Fruit fly (Drosophila melanogaster) whole organism, embryonic: Measurements from ENCODE around the gene CG32719.

Experiments
- Atf-2 ChIP-seq: fragments of 200-800 bp; sonication (Bioruptor generic); optimal IDR thresholded peaks from 2 replicates; lab custom pipeline; 2016; ENCODE audit warnings: missing biosample characterization, missing genetic modification characterization
- CG11696 ChIP-seq: fragments of 200-800 bp; sonication (Bioruptor generic); IDR thresholded peaks from 2 replicates; pipeline ENCODE4 v1.3.6; 2022; ENCODE audit warnings: missing biosample characterization, missing genetic modification characterization
- CG12071 ChIP-seq: fragments of 200-800 bp; sonication (Bioruptor generic); optimal IDR thresholded peaks from 3 replicates; lab custom pipeline; 2018; ENCODE audit warnings: missing biosample characterization, mild to moderate bottlenecking, missing genetic modification characterization
- CG12942 ChIP-seq: fragments of 200-800 bp; sonication (Bioruptor generic); optimal IDR thresholded peaks from 3 replicates; lab custom pipeline; 2016; ENCODE audit warnings: missing biosample characterization, missing genetic modification characterization
- CG13424 ChIP-seq: fragments of 200-800 bp; sonication (Bioruptor generic); optimal IDR thresholded peaks from 2 replicates; lab custom pipeline; 2019; ENCODE audit warnings: missing biosample characterization, mild to moderate bottlenecking, missing genetic modification characterization, moderate library complexity
- CG15479 ChIP-seq: fragments of 200-800 bp; sonication (Bioruptor generic); optimal IDR thresholded peaks from 3 replicates; lab custom pipeline; 2019; ENCODE audit warnings: missing biosample characterization, mild to moderate bottlenecking, missing genetic modification characterization, moderate library complexity
- CG1603 ChIP-seq: fragments of 200-800 bp; sonication (Bioruptor generic); optimal IDR thresholded peaks from 2 replicates; lab custom pipeline; 2019; ENCODE audit warnings: missing biosample characterization, mild to moderate bottlenecking, missing genetic modification characterization, moderate library complexity
- CG1792 ChIP-seq: fragments of 200-800 bp; sonication (Bioruptor generic); optimal IDR thresholded peaks from 2 replicates; lab custom pipeline; 2016; ENCODE audit warnings: missing biosample characterization, missing genetic modification characterization
- CG18262 ChIP-seq: fragments of 200-800 bp; optimal IDR thresholded peaks from 3 replicates; lab custom pipeline; 2019; ENCODE audit warnings: missing biosample characterization, mild to moderate bottlenecking, missing genetic modification characterization, moderate library complexity
- CG2116 ChIP-seq: fragments of 200-800 bp; sonication (Bioruptor generic); optimal IDR thresholded peaks from 3 replicates; lab custom pipeline; 2018; ENCODE audit warnings: missing biosample characterization, mild to moderate bottlenecking, missing genetic modification characterization
- CG2202 ChIP-seq: fragments of 200-800 bp; sonication (Bioruptor generic); optimal IDR thresholded peaks from 2 replicates; lab custom pipeline; 2018; ENCODE audit warnings: missing biosample characterization, mild to moderate bottlenecking, missing genetic modification characterization
- CG2875 ChIP-seq: fragments of 200-800 bp; sonication (Bioruptor generic); optimal IDR thresholded peaks from 2 replicates; lab custom pipeline; 2017; ENCODE audit warnings: missing biosample characterization, mild to moderate bottlenecking, missing genetic modification characterization, missing genetic modification reagents
- CG31388 ChIP-seq: fragments of 200-800 bp; sonication (Bioruptor generic); optimal IDR thresholded peaks from 2 replicates; lab custom pipeline; 2016; ENCODE audit warnings: missing biosample characterization, missing genetic modification characterization
- CG32767 ChIP-seq: fragments of 200-800 bp; sonication (Bioruptor generic); IDR thresholded peaks from 2 replicates; pipeline ENCODE4 v1.3.6; 2022; ENCODE audit warnings: missing biosample characterization, missing genetic modification characterization
- CG3838 ChIP-seq: fragments of 200-800 bp; sonication (Bioruptor generic); optimal IDR thresholded peaks from 3 replicates; lab custom pipeline; 2016; ENCODE audit warnings: missing biosample characterization, missing genetic modification characterization
- CG4424 ChIP-seq: fragments of 200-800 bp; sonication (Bioruptor generic); optimal IDR thresholded peaks from 3 replicates; lab custom pipeline; 2016; ENCODE audit warnings: missing biosample characterization, missing genetic modification characterization
- CG5245 ChIP-seq: fragments of 200-800 bp; sonication (Bioruptor generic); optimal IDR thresholded peaks from 3 replicates; lab custom pipeline; 2016; ENCODE audit warnings: missing biosample characterization, missing genetic modification characterization
- CG8281 ChIP-seq: fragments of 200-800 bp; sonication (Bioruptor generic); optimal IDR thresholded peaks from 2 replicates; lab custom pipeline; 2018; ENCODE audit warnings: missing biosample characterization, mild to moderate bottlenecking, missing genetic modification characterization, moderate library complexity
- CG8290 ChIP-seq, 3 experiments: fragments of 200-800 bp; sonication (Bioruptor generic); optimal IDR thresholded peaks; 2 replicates each; lab custom pipeline; 2016 to 2019; ENCODE audit warnings: missing biosample characterization in 3 of 3, missing genetic modification characterization in 3 of 3, mild to moderate bottlenecking in 2 of 3, moderate library complexity in 1 of 3
- CG8924 ChIP-seq: fragments of 200-800 bp; optimal IDR thresholded peaks from 3 replicates; lab custom pipeline; 2019; ENCODE audit warnings: missing biosample characterization, mild to moderate bottlenecking, missing genetic modification characterization, moderate library complexity
- Dad ChIP-seq: fragments of 200-800 bp; sonication (Bioruptor generic); optimal IDR thresholded peaks from 3 replicates; lab custom pipeline; 2016; ENCODE audit warnings: missing biosample characterization, missing genetic modification characterization
- Elba2 ChIP-seq: fragments of 200-800 bp; sonication (Bioruptor generic); optimal IDR thresholded peaks from 3 replicates; lab custom pipeline; 2016; ENCODE audit warnings: missing biosample characterization, missing genetic modification characterization
- Gsc ChIP-seq: fragments of 200-800 bp; sonication (Bioruptor generic); IDR thresholded peaks from 2 replicates; pipeline ENCODE4 v1.3.6; 2022; ENCODE audit warnings: missing biosample characterization, missing genetic modification characterization
- HHEX ChIP-seq: fragments of 200-800 bp; sonication (Bioruptor generic); optimal IDR thresholded peaks from 3 replicates; lab custom pipeline; 2017; ENCODE audit warnings: missing biosample characterization, mild to moderate bottlenecking, missing genetic modification characterization, missing genetic modification reagents
- Hmx ChIP-seq: fragments of 200-800 bp; sonication (Bioruptor generic); optimal IDR thresholded peaks from 2 replicates; lab custom pipeline; 2016; ENCODE audit warnings: missing biosample characterization, missing genetic modification characterization
- Pdp1 ChIP-seq, 2 experiments: fragments of 200-800 bp; sonication (Bioruptor generic); optimal IDR thresholded peaks; 3 replicates each; lab custom pipeline; 2016; ENCODE audit warnings: missing biosample characterization in 2 of 2, missing genetic modification characterization in 2 of 2, mild to moderate bottlenecking in 1 of 2, moderate library complexity in 1 of 2
- Ravus ChIP-seq: fragments of 200-800 bp; sonication (Bioruptor generic); IDR thresholded peaks from 2 replicates; pipeline ENCODE4 v1.3.6; 2022; ENCODE audit warnings: missing biosample characterization, missing genetic modification characterization
- Rx ChIP-seq: fragments of 200-800 bp; sonication (Bioruptor generic); IDR thresholded peaks from 2 replicates; pipeline ENCODE4 v1.3.6; 2022; ENCODE audit warnings: missing biosample characterization, missing genetic modification characterization
- Side ChIP-seq: fragments of 200-800 bp; sonication (Bioruptor generic); optimal IDR thresholded peaks from 2 replicates; lab custom pipeline; 2016; ENCODE audit warnings: missing biosample characterization, missing genetic modification characterization
- Xrp1 ChIP-seq: fragments of 200-800 bp; sonication (Bioruptor generic); IDR thresholded peaks from 2 replicates; pipeline ENCODE4 v1.3.6; 2022; ENCODE audit warnings: missing biosample characterization, missing genetic modification characterization
- bab2 ChIP-seq: fragments of 200-800 bp; sonication (Bioruptor generic); optimal IDR thresholded peaks from 2 replicates; lab custom pipeline; 2016; ENCODE audit warnings: missing biosample characterization, missing genetic modification characterization
- dmrt99B ChIP-seq: fragments of 200-800 bp; sonication (Bioruptor generic); optimal IDR thresholded peaks from 2 replicates; lab custom pipeline; 2018; ENCODE audit warnings: missing biosample characterization, mild to moderate bottlenecking, missing genetic modification characterization, moderate library complexity
- fd64A ChIP-seq: fragments of 200-800 bp; sonication (Bioruptor generic); optimal IDR thresholded peaks from 3 replicates; lab custom pipeline; 2018; ENCODE audit warnings: missing biosample characterization, mild to moderate bottlenecking, missing genetic modification characterization
- gem ChIP-seq: fragments of 200-800 bp; sonication (Bioruptor generic); optimal IDR thresholded peaks from 2 replicates; lab custom pipeline; 2019; ENCODE audit warnings: missing biosample characterization, mild to moderate bottlenecking, missing genetic modification characterization, moderate library complexity
- grn ChIP-seq: fragments of 200-800 bp; sonication (Bioruptor generic); optimal IDR thresholded peaks from 3 replicates; lab custom pipeline; 2017; ENCODE audit warnings: missing biosample characterization, missing genetic modification characterization
- hkb ChIP-seq, 2 experiments: fragments of 200-800 bp in 1 of 2; fragments of >200 bp in 1 of 2; sonication (Bioruptor generic) in 1 of 2; IDR thresholded peaks in 1 of 2; optimal IDR thresholded peaks in 1 of 2; 2 replicates each; pipeline versions ENCODE4 v1.3.6 to Lab custom; 2017 to 2022; ENCODE audit warnings: missing biosample characterization in 1 of 2, missing genetic modification characterization in 1 of 2
- insv ChIP-seq, 2 experiments: fragments of 200-800 bp; sonication (Bioruptor generic); optimal IDR thresholded peaks; 3 replicates each; lab custom pipeline; 2016 to 2018; ENCODE audit warnings: missing biosample characterization in 2 of 2, missing genetic modification characterization in 2 of 2
- jigr1 ChIP-seq: fragments of 200-800 bp; sonication (Bioruptor generic); IDR thresholded peaks from 3 replicates; pipeline ENCODE4 v1.3.6; 2022; ENCODE audit warnings: missing biosample characterization, missing genetic modification characterization
- lab ChIP-seq: fragments of 200-800 bp; sonication (Bioruptor generic); optimal IDR thresholded peaks from 3 replicates; lab custom pipeline; 2017; ENCODE audit warnings: missing biosample characterization, missing genetic modification characterization, mild to moderate bottlenecking, moderate library complexity, missing genetic modification reagents
- nau ChIP-seq: fragments of 200-800 bp; sonication (Bioruptor generic); optimal IDR thresholded peaks from 3 replicates; lab custom pipeline; 2017; ENCODE audit warnings: missing biosample characterization, mild to moderate bottlenecking, missing genetic modification characterization, missing genetic modification reagents
- nom ChIP-seq: fragments of 200-800 bp; sonication (Bioruptor generic); optimal IDR thresholded peaks from 2 replicates; lab custom pipeline; 2017; ENCODE audit warnings: missing biosample characterization, missing genetic modification characterization, mild to moderate bottlenecking, moderate library complexity, missing genetic modification reagents
- onecut ChIP-seq: fragments of 200-800 bp; sonication (Bioruptor generic); IDR thresholded peaks from 2 replicates; pipeline ENCODE4 v1.3.6; 2022; ENCODE audit warnings: missing biosample characterization, missing genetic modification characterization
- repo ChIP-seq: fragments of 200-800 bp; sonication (Bioruptor generic); optimal IDR thresholded peaks from 2 replicates; lab custom pipeline; 2016; ENCODE audit warnings: missing biosample characterization, missing genetic modification characterization
- sim ChIP-seq: fragments of 200-800 bp; sonication (Bioruptor generic); IDR thresholded peaks from 2 replicates; pipeline ENCODE4 v1.3.6; 2022; ENCODE audit warnings: missing biosample characterization, missing genetic modification characterization
- slbo ChIP-seq: fragments of 200-800 bp; sonication (Bioruptor generic); IDR thresholded peaks from 2 replicates; pipeline ENCODE4 v1.3.6; 2022; ENCODE audit warnings: missing biosample characterization, missing genetic modification characterization
- sqz ChIP-seq: fragments of 200-800 bp; sonication (Bioruptor generic); optimal IDR thresholded peaks from 3 replicates; lab custom pipeline; 2018; ENCODE audit warnings: missing biosample characterization, mild to moderate bottlenecking, missing genetic modification characterization
- sr ChIP-seq: fragments of 200-800 bp; sonication (Bioruptor generic); IDR thresholded peaks from 3 replicates; pipeline ENCODE4 v1.3.6; 2022; ENCODE audit warnings: missing biosample characterization, missing genetic modification characterization
- trh ChIP-seq: fragments of 200-800 bp; sonication (Bioruptor generic); optimal IDR thresholded peaks from 2 replicates; lab custom pipeline; 2016; ENCODE audit warnings: missing biosample characterization, missing genetic modification characterization
- unpg ChIP-seq: fragments of 200-800 bp; sonication (Bioruptor generic); optimal IDR thresholded peaks from 3 replicates; lab custom pipeline; 2018; ENCODE audit warnings: missing biosample characterization, mild to moderate bottlenecking, missing genetic modification characterization, moderate library complexity
- wek ChIP-seq: fragments of 200-800 bp; sonication (Bioruptor generic); optimal IDR thresholded peaks from 3 replicates; lab custom pipeline; 2018; ENCODE audit warnings: missing biosample characterization, mild to moderate bottlenecking, missing genetic modification characterization, moderate library complexity

Gene CG32719

DNA sequence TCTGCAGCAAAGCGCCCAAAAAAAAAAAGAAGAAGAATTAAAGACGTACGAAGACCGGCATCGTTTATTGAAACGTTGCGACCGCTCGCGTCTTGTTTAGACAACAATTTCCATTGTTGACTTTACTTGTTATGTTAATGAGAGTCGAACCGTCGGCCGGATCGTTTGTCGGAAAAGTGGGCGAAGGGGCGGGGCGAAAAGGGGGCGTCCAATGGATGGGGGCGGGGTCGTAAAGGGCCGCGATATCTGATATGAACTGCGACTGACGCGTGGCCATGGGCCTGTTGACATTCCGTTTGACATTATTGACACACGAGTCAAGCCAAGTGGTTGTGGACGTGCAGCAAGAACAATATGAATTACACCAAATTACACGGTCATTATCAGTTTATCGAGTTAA is 5.7 kb upstream of the CG32719 start:
- TF ChIP-seq nau (GFP tag; lab: Kevin White, UChicago) (peak; percentile 29), Side (peak; percentile 36), sim (GFP tag; lab: Robert Waterston, UW) (0 out of 2 replicates have a peak, but pooled peaks have one; percentile 44), CG4424 (GFP tag; lab: Kevin White, UChicago) (peak; percentile 6), Rx (GFP tag; lab: Robert Waterston, UW) (no peak), CG12942 (GFP tag; lab: Kevin White, UChicago) (peak; percentile 2), dmrt99B (tag; lab: Kevin White, UChicago) (peak; percentile 24), CG2116 (GFP tag; lab: Kevin White, UChicago) (peak; percentile 16), Ravus (no peak), slbo (GFP tag; lab: Robert Waterston, UW) (no peak), hkb (optimal IDR thresholded peaks at IDR 0.05; lab: Kevin White, UChicago) (no peak), hkb (GFP tag; IDR thresholded peaks at IDR 0.05; lab: Robert Waterston, UW) (peak; percentile 52), CG2875 (peak; percentile 51), Elba2 (GFP tag; lab: Kevin White, UChicago) (no peak), repo (no peak), Hmx (no peak), CG8924 (tag; lab: Kevin White, UChicago) (peak; percentile 11), trh (peak; percentile 12), CG32767 (GFP tag; lab: Robert Waterston, UW) (0 out of 2 replicates have a peak, but pooled peaks have one; percentile 20), CG18262 (peak; percentile 32), Xrp1 (GFP tag; lab: Robert Waterston, UW) (peak; percentile 69), CG11696 (0 out of 2 replicates have a peak, but pooled peaks have one; percentile 15), Dad (GFP tag; lab: Kevin White, UChicago) (no peak), unpg (GFP tag; lab: Kevin White, UChicago) (peak; percentile 43), wek (GFP tag; lab: Kevin White, UChicago) (peak; percentile 27), insv (GFP tag; optimal IDR thresholded peaks at IDR 0.05; lab: Kevin White, UChicago) (peak in 1 of 2 experiments; percentile 5), CG1792 (GFP tag; lab: Kevin White, UChicago) (no peak), CG1603 (peak; percentile 45), CG15479 (GFP tag; lab: Kevin White, UChicago) (peak; percentile 13), nom (no peak), jigr1 (GFP tag; lab: Robert Waterston, UW) (no peak), CG12071 (GFP tag; lab: Kevin White, UChicago) (peak; percentile 34), CG5245 (GFP tag; lab: Kevin White, UChicago) (peak; percentile 13), onecut (GFP tag; lab: Robert Waterston, UW) (peak; percentile 45; the same call in 1 of the 2 replicates), bab2 (no peak), CG31388 (GFP tag; lab: Kevin White, UChicago) (no peak), sr (GFP tag; lab: Robert Waterston, UW) (peak; percentile 54; the same call in 2 of the 3 replicates), Atf-2 (GFP tag; lab: Kevin White, UChicago) (no peak), gem (tag; lab: Kevin White, UChicago) (peak; percentile 39), grn (peak; percentile 3), CG8290 (GFP tag; optimal IDR thresholded peaks at IDR 0.05; lab: Kevin White, UChicago) (peak; percentile 56), CG8290 (tag; optimal IDR thresholded peaks at IDR 0.05; lab: Kevin White, UChicago) (peak; percentile 17 to 23), CG3838 (GFP tag; lab: Kevin White, UChicago) (no peak), lab (peak; percentile 24), CG8281 (tag; lab: Kevin White, UChicago) (peak; percentile 39), CG13424 (tag; lab: Kevin White, UChicago) (peak; percentile 36), sqz (GFP tag; lab: Kevin White, UChicago) (peak; percentile 44), Pdp1 (GFP tag; optimal IDR thresholded peaks at IDR 0.05; lab: Kevin White, UChicago) (no peak), Gsc (GFP tag; lab: Robert Waterston, UW) (no peak), fd64A (GFP tag; lab: Kevin White, UChicago) (peak; percentile 61), HHEX (GFP tag; lab: Kevin White, UChicago) (peak; percentile 28), CG2202 (tag; lab: Kevin White, UChicago) (peak; percentile 79)
